Fruit fly (Drosophila melanogaster) whole organism, wandering third instar larva: Measurements from ENCODE around the gene CG14253.
A peak's percentile ranks its signal among the peaks of the same experiment; 100 is the strongest.

Experiments used
- Abd-B ChIP-seq: fragments of >200 bp; optimal IDR thresholded peaks from 2 replicates; lab custom pipeline; 2017; ENCODE audit warnings: missing biosample characterization, missing genetic modification characterization
- CG32264 ChIP-seq: fragments of 200-800 bp; sonication (Bioruptor generic); optimal IDR thresholded peaks from 2 replicates; lab custom pipeline; 2016; ENCODE audit warnings: missing biosample characterization, missing genetic modification characterization
- CG9705 ChIP-seq: fragments of 200-800 bp; sonication (Bioruptor generic); optimal IDR thresholded peaks from 2 replicates; lab custom pipeline; 2018; ENCODE audit warnings: missing biosample characterization, mild to moderate bottlenecking, missing genetic modification characterization
- CrebA ChIP-seq: fragments of 200-800 bp; sonication (Bioruptor generic); optimal IDR thresholded peaks from 2 replicates; lab custom pipeline; 2016; ENCODE audit warnings: missing biosample characterization, mild to moderate bottlenecking, missing genetic modification characterization, borderline replicate concordance
- Dfd ChIP-seq: fragments of >200 bp; optimal IDR thresholded peaks from 2 replicates; lab custom pipeline; 2017; ENCODE audit warnings: missing biosample characterization, missing genetic modification characterization
- Dif ChIP-seq: fragments of 200-275, 200-300 bp; sonication (Bioruptor generic); optimal IDR thresholded peaks from 2 replicates; lab custom pipeline; 2018; ENCODE audit warnings: missing biosample characterization, missing genetic modification characterization; ENCODE audit not compliant: partially characterized antibody
- GATAd ChIP-seq: sonication (Bioruptor generic); optimal IDR thresholded peaks from 2 replicates; lab custom pipeline; 2016; ENCODE audit warnings: missing biosample characterization, missing genetic modification characterization
- HLH106 ChIP-seq: fragments of 200-800 bp; optimal IDR thresholded peaks from 3 replicates; lab custom pipeline; 2019; ENCODE audit warnings: missing biosample characterization, mild to moderate bottlenecking, missing genetic modification characterization, moderate library complexity
- Hnf4 ChIP-seq: fragments of 200-800 bp; sonication (Bioruptor generic); optimal IDR thresholded peaks from 2 replicates; lab custom pipeline; 2016; ENCODE audit warnings: missing biosample characterization, mild to moderate bottlenecking, missing genetic modification characterization
- Hr78 ChIP-seq: fragments of >200 bp; optimal IDR thresholded peaks from 2 replicates; lab custom pipeline; 2017; ENCODE audit warnings: missing biosample characterization, missing genetic modification characterization
- Hr83 ChIP-seq: fragments of 200-300 bp; sonication (Bioruptor generic); optimal IDR thresholded peaks from 2 replicates; lab custom pipeline; 2016; ENCODE audit warnings: missing biosample characterization, mild to moderate bottlenecking, missing genetic modification characterization, moderate library complexity; ENCODE audit not compliant: poor library complexity, severe bottlenecking
- Jra ChIP-seq: sonication (Bioruptor generic); optimal IDR thresholded peaks from 2 replicates; lab custom pipeline; 2016; ENCODE audit warnings: missing biosample characterization, missing genetic modification characterization
- Mio ChIP-seq: sonication (Bioruptor generic); optimal IDR thresholded peaks from 2 replicates; lab custom pipeline; 2016; ENCODE audit warnings: missing biosample characterization, missing genetic modification characterization
- Myc ChIP-seq: fragments of >200 bp; optimal IDR thresholded peaks from 2 replicates; lab custom pipeline; 2017
- N ChIP-seq: fragments of >200 bp; optimal IDR thresholded peaks from 2 replicates; lab custom pipeline; 2018; ENCODE audit warnings: missing biosample characterization, missing external identifiers, missing genetic modification characterization
- OdsH ChIP-seq: fragments of 200-800 bp; sonication (Bioruptor generic); optimal IDR thresholded peaks from 2 replicates; lab custom pipeline; 2016; ENCODE audit warnings: missing biosample characterization, mild to moderate bottlenecking, missing genetic modification characterization
- Rel ChIP-seq, 2 experiments: fragments of 200-800 bp; sonication (Bioruptor generic) in 1 of 2; optimal IDR thresholded peaks; 2 replicates in 1 of 2; 3 replicates in 1 of 2; lab custom pipeline; 2016 to 2019; ENCODE audit warnings: mild to moderate bottlenecking in 2 of 2, missing biosample characterization in 2 of 2, missing genetic modification characterization in 2 of 2, moderate library complexity in 1 of 2
- Sp1 ChIP-seq: fragments of 200-800 bp; sonication (Bioruptor generic); optimal IDR thresholded peaks from 3 replicates; lab custom pipeline; 2019; ENCODE audit warnings: missing biosample characterization, mild to moderate bottlenecking, missing genetic modification characterization, moderate library complexity
- Vsx2 ChIP-seq: fragments of 200-300, 225-300 bp; sonication (Bioruptor generic); optimal IDR thresholded peaks from 2 replicates; lab custom pipeline; 2018; ENCODE audit warnings: missing biosample characterization, missing genetic modification characterization; ENCODE audit not compliant: partially characterized antibody
- br ChIP-seq: fragments of 200-800 bp; sonication (Bioruptor generic); optimal IDR thresholded peaks from 2 replicates; lab custom pipeline; 2016; ENCODE audit warnings: missing biosample characterization, missing genetic modification characterization
- brk ChIP-seq: fragments of 200-800 bp; sonication (Bioruptor generic); optimal IDR thresholded peaks from 2 replicates; lab custom pipeline; 2016; ENCODE audit warnings: missing biosample characterization, mild to moderate bottlenecking, missing genetic modification characterization
- dl ChIP-seq, 2 experiments: fragments of 175-275, 200-275 bp in 1 of 2; fragments of 200-275 bp in 1 of 2; sonication (Bioruptor generic); optimal IDR thresholded peaks; lab custom pipeline; 2018; ENCODE audit warnings: mild to moderate bottlenecking in 2 of 2, missing biosample characterization in 2 of 2, missing genetic modification characterization in 2 of 2, moderate library complexity in 2 of 2; ENCODE audit not compliant: partially characterized antibody in 2 of 2, insufficient read depth in 1 of 2
- dmrt93B ChIP-seq: fragments of 200-800 bp; sonication (Bioruptor generic); optimal IDR thresholded peaks from 2 replicates; lab custom pipeline; 2018; ENCODE audit warnings: missing biosample characterization, mild to moderate bottlenecking, missing genetic modification characterization
- dsf ChIP-seq: sonication (Bioruptor generic); optimal IDR thresholded peaks from 2 replicates; lab custom pipeline; 2016; ENCODE audit warnings: missing biosample characterization, missing genetic modification characterization, borderline replicate concordance
- ey ChIP-seq: fragments of 200-800 bp; sonication (Bioruptor generic); optimal IDR thresholded peaks from 2 replicates; lab custom pipeline; 2016; ENCODE audit warnings: missing biosample characterization, missing genetic modification characterization
- foxo ChIP-seq, 2 experiments: fragments of 200-800 bp; sonication (Bioruptor generic); optimal IDR thresholded peaks; 2 replicates in 1 of 2; 3 replicates in 1 of 2; lab custom pipeline; 2016 to 2017; ENCODE audit warnings: missing biosample characterization in 2 of 2, missing genetic modification characterization in 2 of 2
- fru ChIP-seq: fragments of 200-800 bp; sonication (Bioruptor generic); optimal IDR thresholded peaks from 3 replicates; lab custom pipeline; 2016; ENCODE audit warnings: missing biosample characterization, mild to moderate bottlenecking, missing genetic modification characterization
- h ChIP-seq: fragments of 200-800 bp; sonication (Bioruptor generic); optimal IDR thresholded peaks from 3 replicates; lab custom pipeline; 2016; ENCODE audit warnings: missing biosample characterization, mild to moderate bottlenecking, missing genetic modification characterization
- jim ChIP-seq: fragments of 175-275, 200-325 bp; sonication (Bioruptor generic); optimal IDR thresholded peaks from 2 replicates; lab custom pipeline; 2016; ENCODE audit warnings: missing biosample characterization, mild to moderate bottlenecking, missing genetic modification characterization
- lola ChIP-seq: fragments of >200 bp; optimal IDR thresholded peaks from 2 replicates; lab custom pipeline; 2017; ENCODE audit warnings: missing biosample characterization, missing genetic modification characterization
- pan ChIP-seq: fragments of >200 bp; optimal IDR thresholded peaks from 2 replicates; lab custom pipeline; 2017
- psq ChIP-seq: fragments of 200-800 bp; sonication (Bioruptor generic); optimal IDR thresholded peaks from 3 replicates; lab custom pipeline; 2017; ENCODE audit warnings: missing biosample characterization, mild to moderate bottlenecking, missing genetic modification characterization, moderate library complexity
- rgr ChIP-seq: fragments of 200-800 bp; sonication (Bioruptor generic); optimal IDR thresholded peaks from 3 replicates; lab custom pipeline; 2016; ENCODE audit warnings: missing biosample characterization, mild to moderate bottlenecking, missing genetic modification characterization
- sage ChIP-seq: fragments of 200-800 bp; sonication (Bioruptor generic); optimal IDR thresholded peaks from 2 replicates; lab custom pipeline; 2016; ENCODE audit warnings: missing biosample characterization, mild to moderate bottlenecking, missing genetic modification characterization
- sv ChIP-seq: fragments of 200-800 bp; sonication (Bioruptor generic); optimal IDR thresholded peaks from 3 replicates; lab custom pipeline; 2016; ENCODE audit warnings: missing biosample characterization, missing genetic modification characterization
- tai ChIP-seq: sonication (Bioruptor generic); optimal IDR thresholded peaks from 2 replicates; lab custom pipeline; 2016; ENCODE audit warnings: missing biosample characterization, missing genetic modification characterization
- usp ChIP-seq: fragments of >200 bp; optimal IDR thresholded peaks from 2 replicates; lab custom pipeline; 2017; ENCODE audit warnings: missing biosample characterization, missing genetic modification characterization
- woc ChIP-seq: sonication (Bioruptor generic); optimal IDR thresholded peaks from 2 replicates; lab custom pipeline; 2016; ENCODE audit warnings: missing biosample characterization, mild to moderate bottlenecking, missing genetic modification characterization

The CG14253 gene

dm6 chr3R:26982106-26982505 is 3.8 kb downstream of the CG14253 start:
- TF ChIP-seq Myc (lab: Kevin White, UChicago) (no peak), psq (GFP tag; lab: Kevin White, UChicago) (no peak), br (no peak), Mio (GFP tag; lab: Kevin White, UChicago) (no peak), sage (GFP tag; lab: Kevin White, UChicago) (no peak), CG32264 (GFP tag; lab: Kevin White, UChicago) (no peak), OdsH (no peak), HLH106 (no peak), sv (GFP tag; lab: Kevin White, UChicago) (no peak), Dif (no peak), dsf (GFP tag; lab: Kevin White, UChicago) (no peak), tai (GFP tag; lab: Kevin White, UChicago) (no peak), rgr (GFP tag; lab: Kevin White, UChicago) (no peak), Abd-B (GFP tag; lab: Kevin White, UChicago) (no peak), GATAd (GFP tag; lab: Kevin White, UChicago) (no peak), Jra (GFP tag; lab: Kevin White, UChicago) (no peak), N (no peak)
- TF ChIP-seq, all 38 proteins: peak for 0

- no peak for TF ChIP-seq Dfd (GFP tag; lab: Kevin White, UChicago)
- no peak for TF ChIP-seq Sp1 (GFP tag; lab: Kevin White, UChicago)
- TF ChIP-seq sv (GFP tag; lab: Kevin White, UChicago): no peak
- TF ChIP-seq sage (GFP tag; lab: Kevin White, UChicago): no peak
- TF ChIP-seq usp: no peak
- TF ChIP-seq Hr78 (GFP tag; lab: Kevin White, UChicago): no peak
- no peak for TF ChIP-seq Rel (GFP tag; optimal IDR thresholded peaks at IDR 0.05; lab: Kevin White, UChicago)
- no peak for TF ChIP-seq Rel (tag; optimal IDR thresholded peaks at IDR 0.05; lab: Kevin White, UChicago)
- TF ChIP-seq pan: no peak
- no peak for TF ChIP-seq OdsH
- no peak for TF ChIP-seq dmrt93B (GFP tag; lab: Kevin White, UChicago)
- TF ChIP-seq tai (GFP tag; lab: Kevin White, UChicago): no peak
- no peak for TF ChIP-seq dsf (GFP tag; lab: Kevin White, UChicago)
These were observed 6.1 kb downstream of the CG14253 start for dm6 chr3R:26984437-26984836.

dm6 chr3R:26987455-26987854 is 9.1 kb downstream of the CG14253 start:
- TF ChIP-seq OdsH: no peak
- TF ChIP-seq Rel (GFP tag; optimal IDR thresholded peaks at IDR 0.05; lab: Kevin White, UChicago): no peak
- TF ChIP-seq Rel (tag; optimal IDR thresholded peaks at IDR 0.05; lab: Kevin White, UChicago): no peak

- no peak for TF ChIP-seq usp
- TF ChIP-seq OdsH: peak; percentile 90
- no peak for TF ChIP-seq Dfd (GFP tag; lab: Kevin White, UChicago)
- TF ChIP-seq pan: no peak
- TF ChIP-seq HLH106: peak; percentile 89
- TF ChIP-seq Hnf4: peak; percentile 81
- TF ChIP-seq Vsx2 (GFP tag; lab: Kevin White, UChicago): no peak
- peak in 1 of 2 experiments; percentile 97 for TF ChIP-seq foxo (GFP tag; optimal IDR thresholded peaks at IDR 0.05; lab: Kevin White, UChicago)
- peak; percentile 70 for TF ChIP-seq Dif
- TF ChIP-seq h (GFP tag; lab: Kevin White, UChicago): peak; percentile 91
- peak; percentile 50 for TF ChIP-seq CrebA (GFP tag; lab: Kevin White, UChicago)
- TF ChIP-seq fru (GFP tag; lab: Kevin White, UChicago): peak; percentile 90
- peak; percentile 75 for TF ChIP-seq tai (GFP tag; lab: Kevin White, UChicago)
- TF ChIP-seq dl (GFP tag; optimal IDR thresholded peaks at IDR 0.05; lab: Kevin White, UChicago; ENCODE audit: insufficient read depth in 1 of 2, partially characterized antibody in 2 of 2): peak in 1 of 2 experiments; percentile 12
- peak; percentile 83 for TF ChIP-seq ey
- TF ChIP-seq Sp1 (GFP tag; lab: Kevin White, UChicago): peak; percentile 90
- peak; percentile 54 for TF ChIP-seq Mio (GFP tag; lab: Kevin White, UChicago)
- peak; percentile 55 for TF ChIP-seq dsf (GFP tag; lab: Kevin White, UChicago)
- TF ChIP-seq dmrt93B (GFP tag; lab: Kevin White, UChicago): peak; percentile 88
- TF ChIP-seq psq (GFP tag; lab: Kevin White, UChicago): peak; percentile 100
- TF ChIP-seq Rel (GFP tag; optimal IDR thresholded peaks at IDR 0.05; lab: Kevin White, UChicago): peak; percentile 75
- TF ChIP-seq Rel (tag; optimal IDR thresholded peaks at IDR 0.05; lab: Kevin White, UChicago): peak; percentile 39
- TF ChIP-seq Abd-B (GFP tag; lab: Kevin White, UChicago): no peak
- peak; percentile 58 for TF ChIP-seq Hr83
- TF ChIP-seq br: peak; percentile 83
- TF ChIP-seq N: no peak
- peak; percentile 84 for TF ChIP-seq woc (GFP tag; lab: Kevin White, UChicago)
- peak; percentile 16 for TF ChIP-seq sv (GFP tag; lab: Kevin White, UChicago)
- TF ChIP-seq lola (GFP tag; lab: Kevin White, UChicago): no peak
- peak; percentile 60 for TF ChIP-seq Myc (lab: Kevin White, UChicago)
- TF ChIP-seq Jra (GFP tag; lab: Kevin White, UChicago): peak; percentile 50
- no peak for TF ChIP-seq GATAd (GFP tag; lab: Kevin White, UChicago)
- TF ChIP-seq CG9705 (GFP tag; lab: Kevin White, UChicago): peak; percentile 87
- TF ChIP-seq brk (GFP tag; lab: Kevin White, UChicago): peak; percentile 93
- no peak for TF ChIP-seq jim (GFP tag; lab: Kevin White, UChicago)
- TF ChIP-seq sage (GFP tag; lab: Kevin White, UChicago): peak; percentile 92
- no peak for TF ChIP-seq Hr78 (GFP tag; lab: Kevin White, UChicago)
- peak; percentile 91 for TF ChIP-seq rgr (GFP tag; lab: Kevin White, UChicago)
These were observed 10.2 kb downstream of the CG14253 start, which contains the start of gene CG31075 for dm6 chr3R:26988412-26988981. Gene CG31075, minus strand, starts transcription at chr3R:26988517.
